Worm (Caenorhabditis elegans) whole organism, L4 larva: ENCODE measurements around the gene tyra-3.

Experiments
- Y48G9A.11 ChIP-seq: fragments of 200-800 bp; sonication (Bioruptor generic); IDR thresholded peaks from 2 replicates; pipeline ENCODE4 v1.3.6; 2022; ENCODE audit warnings: missing genetic modification reagents, missing genetic modification characterization, missing compliant biosample characterization
- aha-1 ChIP-seq: fragments of 150-350 bp; peaks from one replicate; lab custom pipeline; 2014; ENCODE audit warnings: missing biosample characterization, missing genetic modification characterization
- ceh-20 ChIP-seq: fragments of 200-800 bp; sonication (Bioruptor generic); IDR thresholded peaks from 2 replicates; pipeline ENCODE4 v1.3.6; 2022; ENCODE audit warnings: missing genetic modification reagents, missing genetic modification characterization, missing compliant biosample characterization
- dmd-8 ChIP-seq: fragments of 200-800 bp; sonication (Bioruptor generic); IDR thresholded peaks from 2 replicates; pipeline ENCODE4 v1.3.6; 2022; ENCODE audit warnings: missing genetic modification characterization, missing compliant biosample characterization
- dve-1 ChIP-seq: sonication (generic microtip); optimal IDR thresholded peaks from 2 replicates; lab custom pipeline; 2017; ENCODE audit warnings: antibody characterized with exemption, mild to moderate bottlenecking, missing genetic modification characterization, missing compliant biosample characterization; ENCODE audit not compliant: insufficient read depth
- egl-43 ChIP-seq: fragments of 200-800 bp; sonication (Bioruptor generic); IDR thresholded peaks from 2 replicates; pipeline ENCODE4 v1.3.6; 2022; ENCODE audit warnings: missing genetic modification reagents, missing genetic modification characterization, missing compliant biosample characterization
- hlh-30 ChIP-seq: sonication (generic microtip); optimal IDR thresholded peaks from 2 replicates; lab custom pipeline; 2017; ENCODE audit warnings: antibody characterized with exemption, mild to moderate bottlenecking, missing genetic modification characterization, missing compliant biosample characterization; ENCODE audit not compliant: insufficient read depth
- sdz-12 ChIP-seq: fragments of 200-800 bp; sonication (Bioruptor generic); optimal IDR thresholded peaks from 2 replicates; lab custom pipeline; 2018; ENCODE audit warnings: mild to moderate bottlenecking, missing genetic modification characterization, missing compliant biosample characterization

Gene tyra-3

DNA sequence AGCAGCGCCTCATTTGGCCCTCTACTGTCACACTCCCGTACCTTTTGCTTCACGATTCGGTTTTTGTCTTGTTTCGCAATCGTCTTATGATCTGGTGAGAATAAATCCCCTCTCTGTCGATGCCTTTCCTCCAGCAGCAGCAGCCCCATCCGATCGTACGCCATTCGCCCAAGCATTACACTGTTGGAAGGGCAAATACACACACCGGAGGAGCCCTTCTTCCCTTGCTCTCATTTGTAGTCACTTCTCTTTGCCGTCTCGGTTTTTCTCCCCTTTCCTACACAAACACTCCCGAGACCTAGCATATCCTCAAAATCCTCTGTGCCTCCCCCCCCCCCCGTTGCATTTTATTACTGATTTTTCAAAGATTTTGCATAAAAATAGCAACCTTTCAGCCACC, 51.0 kb downstream of the tyra-3 start, which contains the start of gene set-30:
set-30 (plus strand) TSS at position 396 of the 400 bp plus-strand sequence.
- TF ChIP-seq egl-43: 0 out of 2 replicates have a peak, but pooled peaks have one; percentile 14
- TF ChIP-seq Y48G9A.11 (GFP tag; lab: Robert Waterston, UW): no peak
- TF ChIP-seq hlh-30 (tag; lab: Kevin White, UChicago): peak; percentile 4
- TF ChIP-seq, all 104 proteins: peak for 2

DNA sequence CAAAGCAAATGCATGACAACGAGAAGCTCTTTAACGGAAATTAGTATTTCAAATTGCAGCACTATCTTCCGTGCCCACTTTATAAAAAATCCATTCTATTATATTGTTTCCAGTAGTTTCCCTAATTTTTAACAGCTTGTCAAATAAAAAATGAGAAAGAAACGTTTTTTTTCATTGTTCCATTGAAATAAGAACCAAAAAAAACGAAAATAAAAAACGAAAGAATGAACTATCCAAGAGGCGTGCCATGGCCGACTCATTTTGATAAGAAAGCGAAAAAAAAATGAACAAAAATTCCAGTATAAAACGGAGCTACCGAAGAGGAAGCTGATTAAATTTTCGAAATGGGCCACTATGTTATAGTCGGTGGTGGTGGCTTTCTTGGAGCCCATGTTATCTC, 57.1 kb downstream of the tyra-3 start, which contains the start of gene hsd-2:
hsd-2 (plus strand) TSS at position 301 of the 400 bp plus-strand sequence.
- TF ChIP-seq dmd-8 (GFP tag; lab: Robert Waterston, UW) (no peak), sdz-12 (GFP tag; lab: Kevin White, UChicago) (no peak), ceh-20 (GFP tag; lab: Robert Waterston, UW) (no peak), aha-1 (tag; lab: Kevin White, UChicago) (no peak), dve-1 (tag; lab: Kevin White, UChicago) (no peak)
